Worm (Caenorhabditis elegans) whole organism, L3 larva: ENCODE data around the gene unc-18.

Experiments used
- R02D3.7 ChIP-seq: fragments of 150-350 bp; optimal IDR thresholded peaks from 2 replicates; lab custom pipeline; 2014; ENCODE audit warnings: missing biosample characterization, missing genetic modification characterization
- ZK546.5 ChIP-seq: sonication (generic microtip); optimal IDR thresholded peaks from 2 replicates; lab custom pipeline; 2017; ENCODE audit warnings: missing biosample characterization, missing genetic modification characterization
- aly-2 ChIP-seq: fragments of 150-350 bp; optimal IDR thresholded peaks from 2 replicates; lab custom pipeline; 2014; ENCODE audit warnings: missing biosample characterization, missing genetic modification characterization
- ama-1 ChIP-seq: fragments of 150-350 bp; optimal IDR thresholded peaks from 2 replicates; lab custom pipeline; 2018
- ceh-16 ChIP-seq: sonication (generic microtip); optimal IDR thresholded peaks from 2 replicates; lab custom pipeline; 2017; ENCODE audit warnings: missing biosample characterization, missing genetic modification characterization
- egl-27 ChIP-seq: sonication (generic microtip); optimal IDR thresholded peaks from 4 replicates; lab custom pipeline; 2017; ENCODE audit warnings: missing biosample characterization, missing genetic modification reagents, missing genetic modification characterization
- egl-5 ChIP-seq: fragments of 150-350 bp; optimal IDR thresholded peaks from 2 replicates; lab custom pipeline; 2017; ENCODE audit warnings: missing biosample characterization, missing genetic modification reagents, missing genetic modification characterization, inconsistent platforms
- elt-2 ChIP-seq: sonication (generic microtip); optimal IDR thresholded peaks from 2 replicates; lab custom pipeline; 2016; ENCODE audit warnings: missing genetic modification reagents, mild to moderate bottlenecking, missing genetic modification characterization, missing compliant biosample characterization
- fkh-10 ChIP-seq: sonication (generic microtip); optimal IDR thresholded peaks from 2 replicates; lab custom pipeline; 2017; ENCODE audit warnings: missing biosample characterization, missing genetic modification reagents, missing genetic modification characterization
- fkh-2 ChIP-seq: fragments of 150-350 bp; optimal IDR thresholded peaks from 2 replicates; lab custom pipeline; 2014; ENCODE audit warnings: missing biosample characterization, missing genetic modification reagents, missing genetic modification characterization
- fos-1 ChIP-seq: fragments of 150-350 bp; optimal IDR thresholded peaks from 2 replicates; lab custom pipeline; 2014; ENCODE audit warnings: missing biosample characterization, missing genetic modification characterization
- hmg-11 ChIP-seq: sonication (generic microtip); optimal IDR thresholded peaks from 2 replicates; lab custom pipeline; 2016; ENCODE audit warnings: missing genetic modification characterization, missing compliant biosample characterization
- jun-1 ChIP-seq: fragments of 150-350 bp; optimal IDR thresholded peaks from 2 replicates; lab custom pipeline; 2014; ENCODE audit warnings: missing biosample characterization, missing genetic modification reagents, missing genetic modification characterization
- lin-15B ChIP-seq: fragments of 150-350 bp; optimal IDR thresholded peaks from 2 replicates; lab custom pipeline; 2014; ENCODE audit warnings: missing biosample characterization, missing genetic modification characterization
- lin-39 ChIP-seq: fragments of 150-350 bp; optimal IDR thresholded peaks from 2 replicates; lab custom pipeline; 2018; ENCODE audit warnings: missing biosample characterization, missing genetic modification reagents, missing genetic modification characterization
- lsy-12 ChIP-seq: sonication (generic microtip); optimal IDR thresholded peaks from 2 replicates; lab custom pipeline; 2016; ENCODE audit warnings: mild to moderate bottlenecking, missing genetic modification characterization, missing compliant biosample characterization
- mdl-1 ChIP-seq: fragments of 150-350 bp; optimal IDR thresholded peaks from 2 replicates; lab custom pipeline; 2014; ENCODE audit warnings: missing biosample characterization, missing genetic modification characterization
- nfya-1 ChIP-seq: sonication (generic microtip); optimal IDR thresholded peaks from 2 replicates; lab custom pipeline; 2017; ENCODE audit warnings: missing genetic modification characterization, mild to moderate bottlenecking, missing compliant biosample characterization, antibody characterized with exemption, moderate library complexity; ENCODE audit not compliant: insufficient read depth
- nhr-23 ChIP-seq: fragments of 150-350 bp; optimal IDR thresholded peaks from 2 replicates; lab custom pipeline; 2014; ENCODE audit warnings: missing biosample characterization, missing genetic modification reagents, missing genetic modification characterization
- nhr-237 ChIP-seq: fragments of 150-350 bp; optimal IDR thresholded peaks from 2 replicates; lab custom pipeline; 2014; ENCODE audit warnings: missing biosample characterization, missing genetic modification characterization
- nhr-25 ChIP-seq: sonication (generic microtip); optimal IDR thresholded peaks from 2 replicates; lab custom pipeline; 2017; ENCODE audit warnings: missing biosample characterization, missing genetic modification characterization
- nhr-28 ChIP-seq: fragments of 150-350 bp; optimal IDR thresholded peaks from 2 replicates; lab custom pipeline; 2014; ENCODE audit warnings: missing biosample characterization, missing genetic modification characterization
- nhr-43 ChIP-seq: sonication (generic microtip); optimal IDR thresholded peaks from 2 replicates; lab custom pipeline; 2016; ENCODE audit warnings: mild to moderate bottlenecking, missing genetic modification characterization, missing compliant biosample characterization; ENCODE audit not compliant: poor library complexity, severe bottlenecking
- nhr-67 ChIP-seq: fragments of 150-350 bp; optimal IDR thresholded peaks from 2 replicates; lab custom pipeline; 2014; ENCODE audit warnings: missing biosample characterization, missing genetic modification characterization
- nhr-76 ChIP-seq: fragments of 150-350 bp; sonication (generic microtip); optimal IDR thresholded peaks from 5 replicates; lab custom pipeline; 2014; ENCODE audit warnings: missing biosample characterization, missing genetic modification characterization
- nhr-77 ChIP-seq: fragments of 150-350 bp; optimal IDR thresholded peaks from 2 replicates; lab custom pipeline; 2014; ENCODE audit warnings: missing biosample characterization, missing genetic modification characterization
- pha-4 ChIP-seq: fragments of 150-350 bp; optimal IDR thresholded peaks from 2 replicates; lab custom pipeline; 2014; ENCODE audit warnings: missing biosample characterization, missing genetic modification reagents, missing genetic modification characterization
- pqm-1 ChIP-seq: fragments of 150-350 bp; optimal IDR thresholded peaks from 2 replicates; lab custom pipeline; 2017; ENCODE audit warnings: missing biosample characterization, missing genetic modification characterization, inconsistent platforms
- sea-2 ChIP-seq: fragments of 150-350 bp; sonication (generic microtip); optimal IDR thresholded peaks from 4 replicates; lab custom pipeline; 2014; ENCODE audit warnings: missing biosample characterization, missing genetic modification reagents, missing genetic modification characterization
- skn-1 ChIP-seq: fragments of 150-350 bp; optimal IDR thresholded peaks from 2 replicates; lab custom pipeline; 2014; ENCODE audit warnings: missing biosample characterization, missing genetic modification characterization
- snpc-4 ChIP-seq: fragments of 150-350 bp; optimal IDR thresholded peaks from 2 replicates; lab custom pipeline; 2014; ENCODE audit warnings: missing biosample characterization, missing genetic modification characterization
- unc-39 ChIP-seq: sonication (generic microtip); optimal IDR thresholded peaks from 4 replicates; lab custom pipeline; 2017; ENCODE audit warnings: missing biosample characterization, missing genetic modification characterization
- unc-62 ChIP-seq: fragments of 150-350 bp; sonication (generic microtip); optimal IDR thresholded peaks from 4 replicates; lab custom pipeline; 2014; ENCODE audit warnings: missing biosample characterization, missing genetic modification reagents, missing genetic modification characterization
- ztf-11 ChIP-seq: fragments of 150-350 bp; optimal IDR thresholded peaks from 2 replicates; lab custom pipeline; 2014; ENCODE audit warnings: missing biosample characterization, missing genetic modification characterization
- ztf-4 ChIP-seq: fragments of 150-350 bp; optimal IDR thresholded peaks from 2 replicates; lab custom pipeline; 2014; ENCODE audit warnings: missing biosample characterization, missing genetic modification characterization

The unc-18 gene

DNA sequence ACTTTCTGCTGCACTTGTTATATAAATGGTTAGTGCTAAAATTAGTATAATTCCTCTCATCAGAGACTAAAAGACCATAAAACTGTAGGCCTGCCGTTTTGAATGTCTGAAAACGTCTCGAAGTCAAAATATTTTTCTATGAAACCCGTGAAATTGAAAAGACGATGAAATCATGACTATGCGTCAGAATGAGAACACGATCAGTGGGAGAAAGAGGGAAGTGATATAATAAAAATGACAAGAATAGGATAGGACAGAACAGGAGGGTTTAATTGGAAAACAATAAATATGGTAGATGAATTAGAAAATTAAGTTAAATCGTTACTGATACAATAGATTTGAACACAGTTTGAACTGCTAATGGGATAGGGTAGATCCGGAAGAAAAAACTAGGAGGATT is 12.0 kb upstream of the unc-18 start, which contains the start of gene F27D9.7:
Gene F27D9.7, minus strand, starts transcription at position 101 of the 400 bp plus-strand sequence.
- no peak for TF ChIP-seq mdl-1 (tag; lab: Kevin White, UChicago)

DNA sequence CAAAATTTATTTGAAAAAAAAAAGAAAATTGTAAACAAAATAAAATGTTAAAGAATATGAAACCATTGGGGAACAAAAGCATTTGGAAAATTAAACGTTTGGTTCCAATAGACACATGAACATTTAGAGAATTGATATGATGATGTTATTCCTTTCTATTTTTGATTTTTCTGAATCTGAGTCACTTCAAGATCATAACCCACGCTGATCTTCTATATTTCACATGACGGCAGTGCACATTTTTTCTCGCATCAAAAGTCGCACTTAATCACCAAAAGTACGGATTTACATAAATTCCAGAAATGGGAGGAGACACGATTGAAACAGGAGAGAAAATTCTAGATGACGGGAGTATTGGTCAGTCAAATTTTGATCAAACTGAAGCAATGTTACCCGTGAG is 10.0 kb upstream of the unc-18 start, which contains the start of gene F27D9.2:
Gene F27D9.2, plus strand, starts transcription at position 301 of the 400 bp plus-strand sequence.
- TF ChIP-seq ceh-16 (tag; lab: Kevin White, UChicago): no peak
- TF ChIP-seq lin-15B (tag; lab: Kevin White, UChicago): no peak
- TF ChIP-seq ztf-4 (tag; lab: Kevin White, UChicago): no peak
- no peak for TF ChIP-seq fkh-2 (tag; lab: Kevin White, UChicago)
- TF ChIP-seq, all 47 proteins: peak for 0

ce11 chrX:7674871-7675270 is 7.8 kb upstream of the unc-18 start:
- TF ChIP-seq sea-2 (GFP tag; lab: Kevin White, UChicago): no peak
- no peak for TF ChIP-seq unc-62
- TF ChIP-seq nhr-77 (tag; lab: Kevin White, UChicago): no peak
- TF ChIP-seq R02D3.7 (tag; lab: Kevin White, UChicago): no peak
- no peak for TF ChIP-seq egl-27
- TF ChIP-seq skn-1 (tag; lab: Kevin White, UChicago): no peak
- no peak for TF ChIP-seq aly-2 (tag; lab: Kevin White, UChicago)
- TF ChIP-seq nhr-25 (tag; lab: Kevin White, UChicago): no peak
- TF ChIP-seq fos-1 (tag; lab: Kevin White, UChicago): no peak
- no peak for TF ChIP-seq nhr-23
- no peak for TF ChIP-seq nhr-237 (tag; lab: Kevin White, UChicago)
- TF ChIP-seq ztf-11 (tag; lab: Kevin White, UChicago): no peak
- no peak for TF ChIP-seq unc-39 (tag; lab: Kevin White, UChicago)
- no peak for TF ChIP-seq ama-1 (lab: Kevin White, UChicago)
- no peak for TF ChIP-seq nhr-67 (tag; lab: Kevin White, UChicago)
- TF ChIP-seq fkh-2 (tag; lab: Kevin White, UChicago): no peak

ce11 chrX:7678437-7679139 is 4.1 kb upstream of the unc-18 start:
- peak; percentile 20 for TF ChIP-seq hmg-11 (tag; lab: Kevin White, UChicago)
- no peak for TF ChIP-seq ZK546.5
- TF ChIP-seq skn-1 (tag; lab: Kevin White, UChicago): no peak
- TF ChIP-seq nfya-1 (tag; lab: Kevin White, UChicago): peak; percentile 32
- peak; percentile 77 for TF ChIP-seq lin-39 (tag; lab: Kevin White, UChicago)
- peak; percentile 24 for TF ChIP-seq fkh-10 (GFP tag; lab: Kevin White, UChicago)
- TF ChIP-seq ceh-16 (tag; lab: Kevin White, UChicago): no peak
- TF ChIP-seq snpc-4 (tag; lab: Kevin White, UChicago): peak; percentile 4

DNA sequence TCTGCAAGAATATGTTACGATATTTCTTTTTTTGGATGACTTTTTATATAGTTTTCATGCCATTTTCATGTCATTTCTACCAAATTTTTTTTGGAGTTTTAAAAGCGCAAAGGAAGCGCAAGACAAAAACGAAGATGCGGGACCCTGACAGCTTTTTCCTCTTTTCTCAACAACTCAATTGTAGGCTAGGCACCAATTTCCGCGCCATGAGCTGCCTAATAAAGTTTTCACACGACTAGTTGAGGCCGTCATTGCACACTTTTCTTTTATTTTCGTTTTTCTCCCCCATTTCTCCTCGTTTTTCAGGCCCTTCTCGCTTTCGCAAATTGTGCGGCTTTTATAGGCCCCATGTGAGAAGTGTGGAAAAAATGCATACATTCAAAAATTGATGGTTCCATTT is 2.9 kb upstream of the unc-18 start:
- no peak for TF ChIP-seq pha-4 (tag; lab: Kevin White, UChicago)
- TF ChIP-seq ama-1 (lab: Kevin White, UChicago): no peak
- TF ChIP-seq fkh-10 (GFP tag; lab: Kevin White, UChicago): peak; percentile 32
- no peak for TF ChIP-seq snpc-4 (tag; lab: Kevin White, UChicago)
- TF ChIP-seq lin-15B (tag; lab: Kevin White, UChicago): no peak
- TF ChIP-seq jun-1 (tag; lab: Kevin White, UChicago): no peak
- TF ChIP-seq nhr-77 (tag; lab: Kevin White, UChicago): no peak
- no peak for TF ChIP-seq R02D3.7 (tag; lab: Kevin White, UChicago)
- TF ChIP-seq skn-1 (tag; lab: Kevin White, UChicago): no peak

ce11 chrX:7680545-7681330 is 2.0 kb upstream of the unc-18 start, which contains the start of gene stn-2:
Gene stn-2, minus strand, starts transcription at chrX:7680619.
- TF ChIP-seq pqm-1 (tag; lab: Kevin White, UChicago) (no peak), fos-1 (tag; lab: Kevin White, UChicago) (no peak), pha-4 (tag; lab: Kevin White, UChicago) (peak; percentile 20), elt-2 (peak; percentile 24), unc-39 (tag; lab: Kevin White, UChicago) (no peak), aly-2 (tag; lab: Kevin White, UChicago) (no peak), mdl-1 (tag; lab: Kevin White, UChicago) (no peak), ztf-4 (tag; lab: Kevin White, UChicago) (no peak), lin-39 (tag; lab: Kevin White, UChicago) (peak; percentile 32), nhr-28 (tag; lab: Kevin White, UChicago) (no peak), egl-5 (no peak), lsy-12 (tag; lab: Kevin White, UChicago) (no peak), nhr-76 (tag; lab: Kevin White, UChicago) (no peak), sea-2 (GFP tag; lab: Kevin White, UChicago) (no peak), nfya-1 (tag; lab: Kevin White, UChicago) (peak; percentile 16), nhr-43 (tag; lab: Kevin White, UChicago) (peak; percentile 56)
